Worm (Caenorhabditis elegans) whole organism, L4 larva: ENCODE results near the gene nhr-234.

Experiments
- D1046.2 ChIP-seq: fragments of 200-800 bp; sonication (Bioruptor generic); IDR thresholded peaks from 2 replicates; pipeline ENCODE4 v1.3.6; 2022; ENCODE audit warnings: missing genetic modification characterization, missing compliant biosample characterization
- F37D6.2 ChIP-seq: sonication (generic microtip); optimal IDR thresholded peaks from 2 replicates; lab custom pipeline; 2016; ENCODE audit warnings: mild to moderate bottlenecking, missing genetic modification characterization, missing compliant biosample characterization
- R02D3.7 ChIP-seq: fragments of 150-350 bp; sonication (generic microtip); optimal IDR thresholded peaks from 3 replicates; lab custom pipeline; 2014; ENCODE audit warnings: missing biosample characterization, missing genetic modification characterization
- Y48G9A.11 ChIP-seq: fragments of 200-800 bp; sonication (Bioruptor generic); IDR thresholded peaks from 2 replicates; pipeline ENCODE4 v1.3.6; 2022; ENCODE audit warnings: missing genetic modification reagents, missing genetic modification characterization, missing compliant biosample characterization
- ZK546.5 ChIP-seq, 2 experiments: sonication (generic microtip); optimal IDR thresholded peaks; 2 replicates each; lab custom pipeline; 2017; ENCODE audit warnings: missing biosample characterization in 2 of 2, missing genetic modification characterization in 2 of 2
- aha-1 ChIP-seq: fragments of 150-350 bp; peaks from one replicate; lab custom pipeline; 2014; ENCODE audit warnings: missing biosample characterization, missing genetic modification characterization
- aly-2 ChIP-seq: sonication (generic microtip); optimal IDR thresholded peaks from 2 replicates; lab custom pipeline; 2018; ENCODE audit warnings: missing biosample characterization, missing genetic modification characterization
- attf-4 ChIP-seq: sonication (generic microtip); optimal IDR thresholded peaks from 3 replicates; lab custom pipeline; 2017; ENCODE audit warnings: missing biosample characterization, missing genetic modification characterization
- ceh-28 ChIP-seq: fragments of 150-350 bp; optimal IDR thresholded peaks from 2 replicates; lab custom pipeline; 2014; ENCODE audit warnings: missing biosample characterization, missing genetic modification reagents, missing genetic modification characterization
- daf-19 ChIP-seq: fragments of 200-800 bp; sonication (Bioruptor generic); conservative IDR thresholded peaks from 2 replicates; pipeline ENCODE4 v1.3.6; 2022; ENCODE audit warnings: missing genetic modification characterization, missing compliant biosample characterization
- dve-1 ChIP-seq: sonication (generic microtip); optimal IDR thresholded peaks from 2 replicates; lab custom pipeline; 2017; ENCODE audit warnings: antibody characterized with exemption, mild to moderate bottlenecking, missing genetic modification characterization, missing compliant biosample characterization; ENCODE audit not compliant: insufficient read depth
- hlh-30 ChIP-seq: sonication (generic microtip); optimal IDR thresholded peaks from 2 replicates; lab custom pipeline; 2017; ENCODE audit warnings: antibody characterized with exemption, mild to moderate bottlenecking, missing genetic modification characterization, missing compliant biosample characterization; ENCODE audit not compliant: insufficient read depth
- hmg-1.1 ChIP-seq: fragments of 200-800 bp; sonication (Bioruptor generic); IDR thresholded peaks from 2 replicates; pipeline ENCODE4 v1.3.6; 2022; ENCODE audit warnings: missing genetic modification reagents, missing genetic modification characterization, missing compliant biosample characterization
- lin-1 ChIP-seq: fragments of 200-800 bp; sonication (Bioruptor generic); IDR thresholded peaks from 2 replicates; pipeline ENCODE4 v1.3.6; 2022; ENCODE audit warnings: missing genetic modification reagents, missing genetic modification characterization, missing compliant biosample characterization
- lin-13 ChIP-seq: fragments of 150-350 bp; optimal IDR thresholded peaks from 2 replicates; lab custom pipeline; 2014; ENCODE audit warnings: missing biosample characterization, missing genetic modification reagents, missing genetic modification characterization
- lir-3 ChIP-seq: sonication (generic microtip); optimal IDR thresholded peaks from 2 replicates; lab custom pipeline; 2016; ENCODE audit warnings: mild to moderate bottlenecking, missing genetic modification characterization, missing compliant biosample characterization
- lsy-2 ChIP-seq, 2 experiments: fragments of 150-350 bp in 1 of 2; sonication (generic microtip) in 1 of 2; optimal IDR thresholded peaks; 2 replicates each; lab custom pipeline; 2014 to 2017; ENCODE audit warnings: missing biosample characterization in 2 of 2, missing genetic modification characterization in 2 of 2
- madf-9 ChIP-seq: fragments of 200-800 bp; sonication (Bioruptor generic); conservative IDR thresholded peaks from 2 replicates; pipeline ENCODE4 v1.3.6; 2022; ENCODE audit warnings: missing genetic modification reagents, missing genetic modification characterization, missing compliant biosample characterization
- mdt-29 ChIP-seq: fragments of 200-800 bp; sonication (Bioruptor generic); IDR thresholded peaks from 2 replicates; pipeline ENCODE4 v1.3.6; 2022; ENCODE audit warnings: missing genetic modification reagents, missing genetic modification characterization, missing compliant biosample characterization
- mep-1 ChIP-seq: fragments of 150-350 bp; sonication (generic microtip); optimal IDR thresholded peaks from 3 replicates; lab custom pipeline; 2014; ENCODE audit warnings: missing biosample characterization, missing genetic modification characterization
- mes-2 ChIP-seq: sonication (generic microtip); optimal IDR thresholded peaks from 2 replicates; lab custom pipeline; 2016; ENCODE audit warnings: missing genotype, mild to moderate bottlenecking, missing genetic modification characterization, missing compliant biosample characterization; ENCODE audit not compliant: poor library complexity, severe bottlenecking
- nhr-102 ChIP-seq: sonication (generic microtip); optimal IDR thresholded peaks from 2 replicates; lab custom pipeline; 2016; ENCODE audit warnings: mild to moderate bottlenecking, missing genetic modification characterization, moderate library complexity, missing compliant biosample characterization
- nhr-11 ChIP-seq: fragments of 150-350 bp; optimal IDR thresholded peaks from 2 replicates; lab custom pipeline; 2014; ENCODE audit warnings: missing biosample characterization, missing genetic modification characterization
- nhr-237 ChIP-seq: sonication (generic microtip); optimal IDR thresholded peaks from 2 replicates; lab custom pipeline; 2017; ENCODE audit warnings: missing biosample characterization, missing genetic modification characterization
- nhr-41 ChIP-seq: fragments of 200-800 bp; sonication (Bioruptor generic); IDR thresholded peaks from 2 replicates; pipeline ENCODE4 v1.3.6; 2022; ENCODE audit warnings: missing genetic modification reagents, missing genetic modification characterization, missing compliant biosample characterization
- nhr-6 ChIP-seq: fragments of 150-350 bp; optimal IDR thresholded peaks from 2 replicates; lab custom pipeline; 2014; ENCODE audit warnings: missing biosample characterization, missing genetic modification characterization
- nhr-77 ChIP-seq: fragments of 150-350 bp; optimal IDR thresholded peaks from 2 replicates; lab custom pipeline; 2014; ENCODE audit warnings: missing biosample characterization, missing genetic modification characterization
- rbr-2 ChIP-seq: sonication (generic microtip); optimal IDR thresholded peaks from 2 replicates; lab custom pipeline; 2016; ENCODE audit warnings: missing genotype, missing genetic modification characterization, missing compliant biosample characterization
- set-16 ChIP-seq: fragments of 200-800 bp; sonication (Bioruptor generic); IDR thresholded peaks from 2 replicates; pipeline ENCODE4 v1.3.6; 2022; ENCODE audit warnings: missing genetic modification reagents, missing genetic modification characterization, missing compliant biosample characterization
- spr-1 ChIP-seq: sonication (generic microtip); optimal IDR thresholded peaks from 2 replicates; lab custom pipeline; 2016; ENCODE audit warnings: mild to moderate bottlenecking, missing genetic modification characterization, missing compliant biosample characterization
- tag-97 ChIP-seq: fragments of 200-800 bp; sonication (Bioruptor generic); IDR thresholded peaks from 2 replicates; pipeline ENCODE4 v1.3.6; 2022; ENCODE audit warnings: missing genetic modification characterization, missing compliant biosample characterization
- tra-1 ChIP-seq: fragments of 200-800 bp; sonication (Bioruptor generic); IDR thresholded peaks from 2 replicates; pipeline ENCODE4 v1.3.6; 2022; ENCODE audit warnings: missing genetic modification reagents, missing genetic modification characterization, missing compliant biosample characterization
- unc-62 ChIP-seq, 3 experiments: fragments of 150-350 bp in 1 of 3; sonication (generic microtip); optimal IDR thresholded peaks in 2 of 3; peaks in 1 of 3; 1 replicate in 1 of 3; 2 replicates in 2 of 3; lab custom pipeline; 2014 to 2017; ENCODE audit warnings: missing biosample characterization in 3 of 3, missing genetic modification characterization in 3 of 3, missing genetic modification reagents in 3 of 3, missing genotype in 1 of 3
- zag-1 ChIP-seq: fragments of 150-350 bp; optimal IDR thresholded peaks from 2 replicates; lab custom pipeline; 2014; ENCODE audit warnings: missing biosample characterization, missing genetic modification characterization
- zfp-3 ChIP-seq: fragments of 200-800 bp; sonication (Bioruptor generic); conservative IDR thresholded peaks from 2 replicates; pipeline ENCODE4 v1.3.6; 2022; ENCODE audit warnings: missing genetic modification reagents, missing genetic modification characterization, missing compliant biosample characterization
- ztf-11 ChIP-seq: fragments of 150-350 bp; optimal IDR thresholded peaks from 2 replicates; lab custom pipeline; 2014; ENCODE audit warnings: missing biosample characterization, missing genetic modification characterization
- ztf-7 ChIP-seq: fragments of 150-350 bp; optimal IDR thresholded peaks from 2 replicates; lab custom pipeline; 2014; ENCODE audit warnings: missing biosample characterization, missing genetic modification characterization

Gene nhr-234

ce11 chrII:12661930-12662329, 25.5 kb downstream of the nhr-234 start:
- TF ChIP-seq attf-4 (tag; lab: Kevin White, UChicago): no peak
- TF ChIP-seq lin-1 (GFP tag; lab: Robert Waterston, UW): no peak
- no peak for TF ChIP-seq lir-3 (tag; lab: Kevin White, UChicago)
- TF ChIP-seq hlh-30 (tag; lab: Kevin White, UChicago): no peak
- TF ChIP-seq unc-62 (GFP tag; optimal IDR thresholded peaks at IDR 0.05 in 1 of 2; lab: Kevin White, UChicago): peak in 1 of 2 experiments; percentile 18
- no peak for TF ChIP-seq unc-62 (tag; optimal IDR thresholded peaks at IDR 0.05; lab: Kevin White, UChicago)
- TF ChIP-seq rbr-2: peak; percentile 13
- TF ChIP-seq mep-1 (tag; lab: Kevin White, UChicago): peak; percentile 18
- TF ChIP-seq, all 104 proteins: peak for 3

DNA sequence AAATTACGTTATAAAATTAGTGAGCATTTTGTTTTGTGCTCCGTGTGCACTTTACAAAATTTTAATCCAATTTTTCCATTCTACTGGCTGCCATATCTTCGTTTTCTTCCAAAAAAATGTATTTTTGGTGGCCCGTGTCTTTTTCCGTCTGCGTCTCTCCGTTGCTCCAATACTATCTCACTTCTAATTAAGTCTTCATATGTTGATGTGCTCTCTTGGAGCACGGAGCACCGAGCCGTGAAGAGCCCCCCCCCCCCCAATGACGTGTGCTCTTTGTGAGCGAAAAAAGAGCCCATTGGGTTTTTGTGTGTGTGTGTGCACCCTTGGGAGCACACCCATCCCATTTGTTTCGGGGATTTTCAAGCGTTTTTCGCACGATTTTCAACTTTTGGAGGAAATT, 28.5 kb downstream of the nhr-234 start:
- no peak for TF ChIP-seq mes-2 (tag; lab: Kevin White, UChicago)
- TF ChIP-seq F37D6.2: peak; percentile 30
- peak; percentile 63 for TF ChIP-seq hmg-1.1
- no peak for TF ChIP-seq ztf-7 (tag; lab: Kevin White, UChicago)
- TF ChIP-seq lsy-2 (tag; optimal IDR thresholded peaks at IDR 0.05; lab: Kevin White, UChicago): no peak
- no peak for TF ChIP-seq mdt-29 (GFP tag; lab: Robert Waterston, UW)
- no peak for TF ChIP-seq attf-4 (tag; lab: Kevin White, UChicago)
- TF ChIP-seq nhr-6 (tag; lab: Kevin White, UChicago): no peak
- TF ChIP-seq set-16: 0 out of 2 replicates have a peak, but pooled peaks have one; percentile 23
- 0 out of 2 replicates have a peak, but pooled peaks have one; percentile 5 for TF ChIP-seq D1046.2 (GFP tag; lab: Robert Waterston, UW)
- TF ChIP-seq spr-1 (tag; lab: Kevin White, UChicago): no peak
- TF ChIP-seq dve-1 (tag; lab: Kevin White, UChicago): no peak
- TF ChIP-seq R02D3.7 (tag; lab: Kevin White, UChicago): no peak

DNA sequence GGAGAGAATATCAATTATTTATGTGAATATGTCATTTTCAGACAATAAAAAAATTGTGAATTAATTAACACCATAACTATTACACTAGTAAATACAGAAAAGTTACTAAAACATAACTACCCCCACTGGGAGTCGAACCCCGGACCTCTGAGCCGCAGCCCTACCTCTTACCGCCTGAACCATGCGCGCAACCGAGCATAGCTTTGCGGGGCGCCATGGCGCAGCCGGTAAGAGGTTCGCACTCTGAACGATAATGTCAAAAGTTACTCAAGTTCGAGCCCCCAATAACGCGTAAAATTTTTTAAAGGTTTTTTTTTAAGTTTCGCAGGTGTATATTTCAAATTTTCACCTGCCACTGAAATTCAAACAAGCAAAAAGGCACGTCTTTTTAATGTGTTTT, 29.6 kb downstream of the nhr-234 start:
- TF ChIP-seq set-16 (peak; percentile 52; the same call in 1 of the 2 replicates), ZK546.5 (tag; optimal IDR thresholded peaks at IDR 0.05; lab: Kevin White, UChicago) (no peak), ztf-11 (tag; lab: Kevin White, UChicago) (no peak), nhr-77 (no peak), aly-2 (tag; lab: Kevin White, UChicago) (no peak), nhr-102 (no peak), daf-19 (GFP tag; lab: Robert Waterston, UW) (no peak), ceh-28 (tag; lab: Kevin White, UChicago) (no peak), lin-13 (GFP tag; lab: Kevin White, UChicago) (peak; percentile 24), madf-9 (GFP tag; lab: Robert Waterston, UW) (0 out of 2 replicates have a peak, but pooled peaks have one; percentile 24), zag-1 (tag; lab: Kevin White, UChicago) (no peak), tag-97 (GFP tag; lab: Robert Waterston, UW) (no peak), tra-1 (GFP tag; lab: Robert Waterston, UW) (peak; percentile 91), nhr-41 (GFP tag; lab: Robert Waterston, UW) (no peak), hlh-30 (tag; lab: Kevin White, UChicago) (no peak), nhr-237 (no peak), aha-1 (tag; lab: Kevin White, UChicago) (peak; percentile 62), Y48G9A.11 (GFP tag; lab: Robert Waterston, UW) (0 out of 2 replicates have a peak, but pooled peaks have one; percentile 50), zfp-3 (no peak), F37D6.2 (no peak), nhr-11 (tag; lab: Kevin White, UChicago) (no peak), dve-1 (tag; lab: Kevin White, UChicago) (no peak)
